Fruit fly (Drosophila melanogaster): Measurements from ENCODE around the gene CG4036.

CG4036 gene

dm6 chr2L:9790535-9790992 lies at the start of gene CG4036 (continued):
- TF ChIP-seq Stat92E (GFP tag; optimal IDR thresholded peaks at IDR 0.05) (peak in 1 of 3 experiments; percentile 32), Sry-δ (GFP tag; optimal IDR thresholded peaks at IDR 0.05) (peak; percentile 36), MBD-R2 (GFP tag; IDR thresholded peaks at IDR 0.05) (peak; percentile 78; the same call in 1 of the 2 replicates), en (GFP tag; optimal IDR thresholded peaks at IDR 0.05) (no peak), sens (GFP tag) (peak; percentile 50), klu (GFP tag; IDR thresholded peaks at IDR 0.05) (no peak), Dll (GFP tag; IDR thresholded peaks at IDR 0.05; ENCODE audit: partially characterized antibody) (peak; percentile 25; the same call in 1 of the 4 replicates), ftz-f1 (GFP tag; optimal IDR thresholded peaks at IDR 0.05) (peak; percentile 46), sob (GFP tag; IDR thresholded peaks at IDR 0.05) (no peak), Bteb2 (GFP tag; optimal IDR thresholded peaks at IDR 0.05) (no peak), ase (GFP tag; IDR thresholded peaks at IDR 0.05) (no peak), sd (tag; optimal IDR thresholded peaks at IDR 0.05) (no peak), CG11456 (GFP tag; IDR thresholded peaks at IDR 0.05) (no peak), CG16779 (GFP tag; IDR thresholded peaks at IDR 0.05) (no peak), tgo (GFP tag; IDR thresholded peaks at IDR 0.05) (no peak), cato (GFP tag; optimal IDR thresholded peaks at IDR 0.05; ENCODE audit: borderline replicate concordance) (no peak), CG13287 (GFP tag; IDR thresholded peaks at IDR 0.05; ENCODE audit: partially characterized antibody) (peak; percentile 59), grn (GFP tag; optimal IDR thresholded peaks at IDR 0.05) (no peak), CG10979 (tag; optimal IDR thresholded peaks at IDR 0.05) (peak; percentile 19), Meics (GFP tag; optimal IDR thresholded peaks at IDR 0.05) (no peak), CG2129 (GFP tag; IDR thresholded peaks at IDR 0.05; ENCODE audit: partially characterized antibody) (no peak), lab (GFP tag; optimal IDR thresholded peaks at IDR 0.05) (no peak), CG7963 (GFP tag; IDR thresholded peaks at IDR 0.05; ENCODE audit: partially characterized antibody) (no peak), repo (GFP tag; optimal IDR thresholded peaks at IDR 0.05) (no peak), CG10959 (GFP tag; IDR thresholded peaks at IDR 0.05) (no peak), CG18599 (GFP tag; optimal IDR thresholded peaks at IDR 0.05) (no peak), exex (tag; optimal IDR thresholded peaks at IDR 0.05) (no peak), gsb (GFP tag; IDR thresholded peaks at IDR 0.05) (no peak), corto (GFP tag; optimal IDR thresholded peaks at IDR 0.05) (no peak), Gsc (GFP tag; IDR thresholded peaks at IDR 0.05) (no peak), nmo (GFP tag; optimal IDR thresholded peaks at IDR 0.05) (peak; percentile 45), CG6765 (GFP tag; optimal IDR thresholded peaks at IDR 0.05) (no peak), Sin3A (optimal IDR thresholded peaks at IDR 0.05) (peak; percentile 59), Nf-YA (GFP tag; IDR thresholded peaks at IDR 0.05) (no peak), CG9215 (GFP tag; IDR thresholded peaks at IDR 0.05) (no peak), trem (tag; optimal IDR thresholded peaks at IDR 0.05) (peak; percentile 60), CG17912 (GFP tag; optimal IDR thresholded peaks at IDR 0.05) (no peak), stwl (tag; optimal IDR thresholded peaks at IDR 0.05) (peak; percentile 85), CG9437 (GFP tag; optimal IDR thresholded peaks at IDR 0.05) (no peak), CG3407 (GFP tag; optimal IDR thresholded peaks at IDR 0.05) (no peak), CG8281 (tag; optimal IDR thresholded peaks at IDR 0.05) (no peak), CG2116 (GFP tag; optimal IDR thresholded peaks at IDR 0.05) (peak; percentile 18), CG4328 (GFP tag; optimal IDR thresholded peaks at IDR 0.05) (no peak), CG3163 (GFP tag; optimal IDR thresholded peaks at IDR 0.05) (no peak), CG2712 (tag; optimal IDR thresholded peaks at IDR 0.05) (peak; percentile 11), HLH3B (GFP tag; IDR thresholded peaks at IDR 0.05) (no peak), Spps (tag; optimal IDR thresholded peaks at IDR 0.05) (no peak), NC2β (GFP tag; optimal IDR thresholded peaks at IDR 0.05) (no peak), dysf (GFP tag; IDR thresholded peaks at IDR 0.05) (no peak), Chrac-16 (GFP tag; optimal IDR thresholded peaks at IDR 0.05) (no peak), org-1 (GFP tag; optimal IDR thresholded peaks at IDR 0.05) (no peak), CG8944 (GFP tag; optimal IDR thresholded peaks at IDR 0.05) (no peak)

Measured in whole organism, embryonic.